Fruit fly (Drosophila melanogaster) whole organism: ENCODE results near the gene CG5697.

ENCODE experiments used
- CG8478 ChIP-seq: fragments of >200 bp; optimal IDR thresholded peaks from 2 replicates; lab custom pipeline; 2018; ENCODE audit warnings: inconsistent platforms
- Dll ChIP-seq: fragments of >200 bp; optimal IDR thresholded peaks from 2 replicates; lab custom pipeline; 2017
- EcR ChIP-seq, 2 experiments: fragments of >200 bp; optimal IDR thresholded peaks; 2 replicates each; lab custom pipeline; 2017; ENCODE audit warnings: missing biosample characterization in 2 of 2, missing genetic modification characterization in 2 of 2, missing genetic modification reagents in 2 of 2
- pan ChIP-seq: fragments of >200 bp; optimal IDR thresholded peaks from 2 replicates; lab custom pipeline; 2017
- psq ChIP-seq: fragments of >200 bp; optimal IDR thresholded peaks from 2 replicates; lab custom pipeline; 2017
- usp ChIP-seq: fragments of >200 bp; optimal IDR thresholded peaks from 2 replicates; lab custom pipeline; 2017; ENCODE audit warnings: missing biosample characterization, missing genetic modification characterization, mixed read lengths

The CG5697 gene

dm6 chr3R:21006967-21007366, 8.8 kb upstream of the CG5697 start, which contains the start of gene Alp5:
Gene Alp5, minus strand, starts transcription at chr3R:21006990.
- no peak for TF ChIP-seq Dll (lab: Kevin White, UChicago)
- TF ChIP-seq pan (lab: Kevin White, UChicago): no peak
- no peak for TF ChIP-seq psq (lab: Kevin White, UChicago)
- no peak for TF ChIP-seq CG8478 (lab: Kevin White, UChicago)
- no peak for TF ChIP-seq EcR (GFP tag; optimal IDR thresholded peaks at IDR 0.05; lab: Kevin White, UChicago)
- TF ChIP-seq usp (GFP tag; lab: Kevin White, UChicago): no peak

dm6 chr3R:21013780-21014179, 2.0 kb upstream of the CG5697 start:
- TF ChIP-seq Dll (lab: Kevin White, UChicago) (no peak), psq (lab: Kevin White, UChicago) (no peak), EcR (GFP tag; optimal IDR thresholded peaks at IDR 0.05; lab: Kevin White, UChicago) (no peak), pan (lab: Kevin White, UChicago) (no peak), usp (GFP tag; lab: Kevin White, UChicago) (no peak), CG8478 (lab: Kevin White, UChicago) (no peak)

- TF ChIP-seq usp (GFP tag; lab: Kevin White, UChicago) (no peak), psq (lab: Kevin White, UChicago) (no peak), CG8478 (lab: Kevin White, UChicago) (no peak), EcR (GFP tag; optimal IDR thresholded peaks at IDR 0.05; lab: Kevin White, UChicago) (no peak), pan (lab: Kevin White, UChicago) (no peak), Dll (lab: Kevin White, UChicago) (no peak)
Measured at dm6 chr3R:21017464-21018080, 1.8 kb downstream of the CG5697 start, which contains the start of gene Rlip. Gene Rlip, plus strand, starts transcription at chr3R:21017684.

dm6 chr3R:21019073-21019472, 3.3 kb downstream of the CG5697 start:
- TF ChIP-seq EcR (GFP tag; optimal IDR thresholded peaks at IDR 0.05; lab: Kevin White, UChicago): no peak
- no peak for TF ChIP-seq CG8478 (lab: Kevin White, UChicago)
- no peak for TF ChIP-seq pan (lab: Kevin White, UChicago)
- no peak for TF ChIP-seq Dll (lab: Kevin White, UChicago)
- no peak for TF ChIP-seq usp (GFP tag; lab: Kevin White, UChicago)
- TF ChIP-seq psq (lab: Kevin White, UChicago): no peak

DNA sequence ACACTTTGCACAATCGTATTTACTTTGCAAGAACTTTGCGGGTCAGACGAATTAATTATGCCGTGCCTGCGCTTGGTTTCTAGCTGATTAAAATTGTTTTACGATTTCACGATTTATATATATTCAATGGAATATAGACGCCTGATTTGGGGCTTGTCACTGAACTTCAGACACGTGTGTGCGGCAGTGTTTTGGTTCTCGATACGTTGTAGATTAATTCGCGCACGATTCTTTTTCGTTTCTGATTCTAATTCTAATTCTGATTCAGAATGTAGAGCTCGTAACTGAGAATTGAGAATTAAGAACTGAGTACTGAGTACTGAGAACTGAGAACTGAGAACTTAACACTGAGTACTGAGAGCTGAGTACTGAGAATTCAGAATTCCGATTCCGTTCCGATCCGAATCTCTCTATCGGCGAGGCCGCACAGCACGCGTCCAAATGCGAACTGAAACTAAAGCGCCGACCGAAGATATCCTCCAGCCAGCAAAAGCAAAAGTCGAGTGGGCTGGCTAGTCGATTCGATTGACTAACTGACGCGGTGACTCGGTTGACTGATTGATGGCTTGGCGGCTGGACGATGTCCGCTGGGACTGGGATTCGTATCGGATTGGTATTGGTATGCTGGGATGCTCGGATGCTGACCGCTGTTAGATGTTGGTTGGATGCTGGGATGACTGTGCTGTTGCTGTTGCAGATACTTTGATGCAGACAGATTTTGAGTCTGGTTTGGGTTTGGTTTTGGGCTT, 7.2 kb downstream of the CG5697 start:
- TF ChIP-seq CG8478 (lab: Kevin White, UChicago) (no peak), EcR (GFP tag; optimal IDR thresholded peaks at IDR 0.05; lab: Kevin White, UChicago) (no peak), Dll (lab: Kevin White, UChicago) (no peak), pan (lab: Kevin White, UChicago) (no peak), usp (GFP tag; lab: Kevin White, UChicago) (no peak), psq (lab: Kevin White, UChicago) (no peak)

dm6 chr3R:21023902-21024541, 8.3 kb downstream of the CG5697 start, which contains the start of gene peg:
Gene peg, minus strand, starts transcription at chr3R:21024163.
- TF ChIP-seq usp (GFP tag; lab: Kevin White, UChicago) (no peak), pan (lab: Kevin White, UChicago) (no peak), CG8478 (lab: Kevin White, UChicago) (no peak), psq (lab: Kevin White, UChicago) (no peak), EcR (GFP tag; optimal IDR thresholded peaks at IDR 0.05; lab: Kevin White, UChicago) (no peak), Dll (lab: Kevin White, UChicago) (no peak)

DNA sequence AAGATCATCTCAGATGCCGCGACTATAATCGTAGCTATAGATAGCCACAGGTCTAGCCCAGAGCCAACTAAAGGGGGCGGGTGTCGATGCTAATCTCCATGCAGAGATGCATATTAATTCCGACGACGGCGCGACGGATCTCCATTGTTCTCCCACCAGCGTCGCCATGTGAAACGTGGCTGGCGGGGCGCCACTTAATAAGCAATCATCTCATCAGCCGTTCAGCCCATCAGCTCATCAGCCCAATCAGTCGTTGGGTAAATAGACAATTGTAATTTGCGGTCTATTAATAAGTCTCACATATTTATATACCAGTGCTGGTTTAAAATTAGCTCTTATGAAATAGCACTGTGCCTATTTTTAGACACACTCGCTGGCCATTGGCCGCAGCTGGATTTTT, 9.8 kb downstream of the CG5697 start:
- TF ChIP-seq psq (lab: Kevin White, UChicago) (no peak), usp (GFP tag; lab: Kevin White, UChicago) (no peak), EcR (GFP tag; optimal IDR thresholded peaks at IDR 0.05; lab: Kevin White, UChicago) (no peak), CG8478 (lab: Kevin White, UChicago) (no peak), pan (lab: Kevin White, UChicago) (no peak), Dll (lab: Kevin White, UChicago) (no peak)

DNA sequence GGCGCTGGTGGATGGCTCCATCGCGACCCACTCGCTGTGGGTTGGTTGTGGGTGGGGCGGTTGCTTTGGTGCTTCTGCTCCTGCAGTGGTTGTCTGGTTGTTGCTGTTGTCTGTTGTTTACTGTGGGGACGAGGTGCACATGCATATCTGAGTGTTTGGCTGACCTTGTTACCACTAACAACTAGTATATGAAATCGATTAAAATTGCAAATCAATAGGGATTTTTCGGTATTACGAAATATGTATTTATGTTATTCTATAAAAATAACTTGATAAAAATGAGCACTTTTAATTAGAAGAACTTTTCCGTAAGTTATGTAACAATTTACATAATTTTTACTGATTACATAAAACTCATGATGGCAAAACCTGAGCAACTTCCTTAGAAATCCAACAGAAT, 26.6 kb downstream of the CG5697 start, which contains the start of gene Dhc93AB:
TSS of gene Dhc93AB (minus strand) at position 101 of the 400 bp plus-strand sequence.
- TF ChIP-seq Dll (lab: Kevin White, UChicago): no peak
- TF ChIP-seq psq (lab: Kevin White, UChicago): no peak
- TF ChIP-seq CG8478 (lab: Kevin White, UChicago): no peak
- no peak for TF ChIP-seq usp (GFP tag; lab: Kevin White, UChicago)
- no peak for TF ChIP-seq pan (lab: Kevin White, UChicago)
- no peak for TF ChIP-seq EcR (GFP tag; optimal IDR thresholded peaks at IDR 0.05; lab: Kevin White, UChicago)

DNA sequence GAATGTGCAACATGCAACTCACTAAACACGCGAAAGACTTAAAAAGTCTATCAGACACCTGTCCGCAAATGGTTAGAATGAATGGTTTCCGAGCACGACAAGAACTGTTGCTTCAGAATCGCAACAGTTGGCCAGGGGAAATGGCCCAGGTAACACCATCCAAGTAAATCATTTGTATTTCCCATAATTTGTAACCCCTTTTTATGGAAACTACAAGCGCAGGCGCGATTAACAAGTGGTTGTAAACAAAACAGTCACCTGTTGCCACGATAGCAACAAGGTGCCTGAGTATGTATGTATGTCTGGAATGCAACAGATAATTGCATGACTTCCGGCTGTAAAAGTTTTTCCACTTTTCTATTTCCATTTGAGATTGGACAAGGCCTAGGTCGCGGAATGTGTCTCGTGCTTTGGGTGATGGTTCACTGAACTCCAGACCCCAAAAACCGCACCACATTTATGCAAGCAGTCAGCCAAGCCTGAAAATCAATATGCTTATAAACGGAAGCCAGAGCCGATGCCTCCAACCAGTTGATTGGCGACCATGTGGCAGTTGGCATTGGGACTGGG, 27.9 kb downstream of the CG5697 start, which contains the start of gene CG12278:
TSS of gene CG12278 (plus strand) at position 520 of the 570 bp plus-strand sequence.
- no peak for TF ChIP-seq pan (lab: Kevin White, UChicago)
- no peak for TF ChIP-seq Dll (lab: Kevin White, UChicago)
- no peak for TF ChIP-seq CG8478 (lab: Kevin White, UChicago)
- TF ChIP-seq usp (GFP tag; lab: Kevin White, UChicago): no peak
- TF ChIP-seq psq (lab: Kevin White, UChicago): no peak
- TF ChIP-seq EcR (GFP tag; optimal IDR thresholded peaks at IDR 0.05; lab: Kevin White, UChicago): no peak

- no peak for TF ChIP-seq Dll (lab: Kevin White, UChicago)
- no peak for TF ChIP-seq psq (lab: Kevin White, UChicago)
Measured at dm6 chr3R:21045742-21046141, 30.0 kb downstream of the CG5697 start, which contains the start of gene CG31189. Gene CG31189, minus strand, starts transcription at chr3R:21045842.
